Worm (Caenorhabditis elegans) whole organism, early embryonic: ENCODE measurements around the gene enpl-1.

Experiments
- B0310.2 ChIP-seq: sonication (generic microtip); optimal IDR thresholded peaks from 2 replicates; lab custom pipeline; 2016; ENCODE audit warnings: mild to moderate bottlenecking, missing genetic modification characterization, missing compliant biosample characterization
- F13C5.2 ChIP-seq: sonication (generic microtip); optimal IDR thresholded peaks from 2 replicates; lab custom pipeline; 2017; ENCODE audit warnings: mild to moderate bottlenecking, missing genetic modification characterization, inconsistent platforms, missing compliant biosample characterization
- ama-1 ChIP-seq: fragments of 150-350 bp; optimal IDR thresholded peaks from 2 replicates; lab custom pipeline; 2014
- hmbx-1 ChIP-seq: sonication (generic microtip); optimal IDR thresholded peaks from 2 replicates; lab custom pipeline; 2016; ENCODE audit warnings: mild to moderate bottlenecking, missing genetic modification characterization, missing compliant biosample characterization
- hmg-4 ChIP-seq: fragments of 200-800 bp; sonication (Bioruptor generic); optimal IDR thresholded peaks from 2 replicates; lab custom pipeline; 2018; ENCODE audit warnings: mild to moderate bottlenecking, missing genetic modification characterization, missing compliant biosample characterization
- scrt-1 ChIP-seq: fragments of 200-800 bp; sonication (Bioruptor generic); IDR thresholded peaks from 2 replicates; pipeline ENCODE4 v1.3.6; 2022; ENCODE audit warnings: missing genetic modification characterization, missing compliant biosample characterization
- sea-1 ChIP-seq: fragments of 200-800 bp; sonication (Bioruptor generic); conservative IDR thresholded peaks from 2 replicates; pipeline ENCODE4 v1.3.6; 2022; ENCODE audit warnings: missing genetic modification characterization, missing compliant biosample characterization

- TF ChIP-seq B0310.2 (tag; lab: Kevin White, UChicago) (no peak), sea-1 (GFP tag; lab: Robert Waterston, UW) (no peak), ama-1 (lab: Kevin White, UChicago) (no peak), F13C5.2 (no peak), hmbx-1 (no peak), hmg-4 (GFP tag; lab: Kevin White, UChicago) (no peak), scrt-1 (GFP tag; lab: Robert Waterston, UW) (no peak)
Observed at ce11 chrIV:11089527-11089926, 29.6 kb upstream of the enpl-1 start, which contains the start of gene M7.7.
